Worm (Caenorhabditis elegans) whole organism, late embryonic: ENCODE measurements around the gene smg-8.

ENCODE experiments used
- C08G9.2 ChIP-seq: sonication (generic microtip); optimal IDR thresholded peaks from 2 replicates; lab custom pipeline; 2016; ENCODE audit warnings: mild to moderate bottlenecking, missing genetic modification characterization, moderate library complexity, missing compliant biosample characterization
- C38D4.7 ChIP-seq: fragments of 200-800 bp; sonication (Bioruptor generic); optimal IDR thresholded peaks from 2 replicates; lab custom pipeline; 2018; ENCODE audit warnings: mild to moderate bottlenecking, missing genetic modification characterization, moderate library complexity, missing compliant biosample characterization
- F13H6.1 ChIP-seq: sonication (generic microtip); optimal IDR thresholded peaks from 2 replicates; lab custom pipeline; 2016; ENCODE audit warnings: missing genetic modification characterization, missing compliant biosample characterization
- K09A11.1 ChIP-seq: sonication (generic microtip); optimal IDR thresholded peaks from 2 replicates; lab custom pipeline; 2017; ENCODE audit warnings: antibody characterized with exemption, mild to moderate bottlenecking, missing genetic modification characterization, missing compliant biosample characterization; ENCODE audit not compliant: insufficient read depth
- Y22D7AL.16 ChIP-seq: sonication (generic microtip); optimal IDR thresholded peaks from 2 replicates; lab custom pipeline; 2016; ENCODE audit warnings: missing genetic modification characterization, missing compliant biosample characterization
- ahr-1 ChIP-seq: sonication (generic microtip); optimal IDR thresholded peaks from 2 replicates; lab custom pipeline; 2016; ENCODE audit warnings: missing genetic modification characterization, missing compliant biosample characterization
- ama-1 ChIP-seq: fragments of 150-350 bp; optimal IDR thresholded peaks from 2 replicates; lab custom pipeline; 2014
- ceh-19 ChIP-seq: fragments of 200-800 bp; sonication (Bioruptor generic); optimal IDR thresholded peaks from 2 replicates; lab custom pipeline; 2018; ENCODE audit warnings: mild to moderate bottlenecking, missing genetic modification characterization, missing compliant biosample characterization
- ceh-30 ChIP-seq: fragments of 150-350 bp; optimal IDR thresholded peaks from 2 replicates; lab custom pipeline; 2014; ENCODE audit warnings: missing biosample characterization, missing genetic modification characterization
- ceh-48 ChIP-seq: sonication (generic microtip); optimal IDR thresholded peaks from 2 replicates; lab custom pipeline; 2016; ENCODE audit warnings: missing genetic modification characterization, inconsistent platforms, missing compliant biosample characterization
- ceh-9 ChIP-seq: sonication (generic microtip); optimal IDR thresholded peaks from 2 replicates; lab custom pipeline; 2016; ENCODE audit warnings: mild to moderate bottlenecking, missing genetic modification characterization, inconsistent platforms, missing compliant biosample characterization
- dmd-4 ChIP-seq: sonication (generic microtip); optimal IDR thresholded peaks from 2 replicates; lab custom pipeline; 2016; ENCODE audit warnings: borderline replicate concordance, missing genetic modification characterization, missing compliant biosample characterization
- dve-1 ChIP-seq: sonication (generic microtip); optimal IDR thresholded peaks from 2 replicates; lab custom pipeline; 2017; ENCODE audit warnings: antibody characterized with exemption, mild to moderate bottlenecking, missing genetic modification characterization, missing compliant biosample characterization
- elt-2 ChIP-seq: sonication (generic microtip); optimal IDR thresholded peaks from 2 replicates; lab custom pipeline; 2016; ENCODE audit warnings: missing genetic modification reagents, missing genetic modification characterization, missing compliant biosample characterization
- elt-4 ChIP-seq: sonication (generic microtip); optimal IDR thresholded peaks from 2 replicates; lab custom pipeline; 2016; ENCODE audit warnings: missing genetic modification characterization, missing compliant biosample characterization
- eyg-1 ChIP-seq: sonication (generic microtip); optimal IDR thresholded peaks from 2 replicates; lab custom pipeline; 2016; ENCODE audit warnings: missing genotype, missing genetic modification characterization, missing compliant biosample characterization
- fkh-10 ChIP-seq: fragments of 150-350 bp; optimal IDR thresholded peaks from 2 replicates; lab custom pipeline; 2014; ENCODE audit warnings: missing biosample characterization, missing genetic modification reagents, missing genetic modification characterization
- fkh-6 ChIP-seq: sonication (generic microtip); optimal IDR thresholded peaks from 2 replicates; lab custom pipeline; 2016; ENCODE audit warnings: missing genetic modification characterization, missing compliant biosample characterization
- hlh-15 ChIP-seq: sonication (generic microtip); optimal IDR thresholded peaks from 2 replicates; lab custom pipeline; 2016; ENCODE audit warnings: missing genetic modification characterization, missing compliant biosample characterization
- hlh-6 ChIP-seq: sonication (generic microtip); optimal IDR thresholded peaks from 2 replicates; lab custom pipeline; 2016; ENCODE audit warnings: missing genotype, missing genetic modification characterization, missing compliant biosample characterization
- nfya-1 ChIP-seq: sonication (generic microtip); optimal IDR thresholded peaks from 2 replicates; lab custom pipeline; 2017; ENCODE audit warnings: missing genetic modification characterization, mild to moderate bottlenecking, missing compliant biosample characterization, antibody characterized with exemption, moderate library complexity
- nhr-11 ChIP-seq: fragments of 150-350 bp; optimal IDR thresholded peaks from 2 replicates; lab custom pipeline; 2014; ENCODE audit warnings: missing biosample characterization, missing genetic modification characterization
- npax-4 ChIP-seq: sonication (generic microtip); optimal IDR thresholded peaks from 2 replicates; lab custom pipeline; 2016; ENCODE audit warnings: missing genetic modification characterization, missing compliant biosample characterization
- odd-2 ChIP-seq: sonication (generic microtip); optimal IDR thresholded peaks from 2 replicates; lab custom pipeline; 2017; ENCODE audit warnings: antibody characterized with exemption, mild to moderate bottlenecking, missing genetic modification characterization, missing compliant biosample characterization
- pax-1 ChIP-seq: fragments of 150-350 bp; optimal IDR thresholded peaks from 2 replicates; lab custom pipeline; 2014; ENCODE audit warnings: missing biosample characterization, missing genetic modification characterization
- pros-1 ChIP-seq: fragments of 150-350 bp; optimal IDR thresholded peaks from 2 replicates; lab custom pipeline; 2014; ENCODE audit warnings: missing biosample characterization, missing genetic modification reagents, missing genetic modification characterization
- sdc-2 ChIP-seq: sonication (generic microtip); optimal IDR thresholded peaks from 2 replicates; lab custom pipeline; 2016; ENCODE audit warnings: missing genotype, missing genetic modification characterization, missing compliant biosample characterization
- sox-2 ChIP-seq: fragments of 200-800 bp; sonication (Bioruptor generic); IDR thresholded peaks from 2 replicates; pipeline ENCODE4 v1.3.6; 2022; ENCODE audit warnings: missing genetic modification reagents, missing genetic modification characterization, missing compliant biosample characterization
- sox-4 ChIP-seq: sonication (generic microtip); optimal IDR thresholded peaks from 2 replicates; lab custom pipeline; 2017; ENCODE audit warnings: mild to moderate bottlenecking, missing genetic modification characterization, inconsistent platforms, missing compliant biosample characterization
- ttx-3 ChIP-seq: sonication (generic microtip); optimal IDR thresholded peaks from 2 replicates; lab custom pipeline; 2016; ENCODE audit warnings: missing genetic modification reagents, missing genetic modification characterization, missing compliant biosample characterization
- unc-3 ChIP-seq, 2 experiments: fragments of 200-800 bp in 1 of 2; sonication (Bioruptor generic) in 1 of 2; sonication (generic microtip) in 1 of 2; conservative IDR thresholded peaks in 1 of 2; optimal IDR thresholded peaks in 1 of 2; 2 replicates each; pipeline versions ENCODE4 v1.3.6 to Lab custom; 2016 to 2022; ENCODE audit warnings: missing compliant biosample characterization in 2 of 2, missing genetic modification characterization in 2 of 2, missing genetic modification reagents in 1 of 2
- unc-42 ChIP-seq: sonication (generic microtip); optimal IDR thresholded peaks from 2 replicates; lab custom pipeline; 2016; ENCODE audit warnings: missing genotype, missing genetic modification characterization, missing compliant biosample characterization
- unc-86 ChIP-seq: sonication (generic microtip); optimal IDR thresholded peaks from 2 replicates; lab custom pipeline; 2016; ENCODE audit warnings: missing genetic modification characterization, missing compliant biosample characterization
- zip-5 ChIP-seq: sonication (generic microtip); optimal IDR thresholded peaks from 2 replicates; lab custom pipeline; 2016; ENCODE audit warnings: missing genetic modification characterization, missing compliant biosample characterization

smg-8 gene

DNA sequence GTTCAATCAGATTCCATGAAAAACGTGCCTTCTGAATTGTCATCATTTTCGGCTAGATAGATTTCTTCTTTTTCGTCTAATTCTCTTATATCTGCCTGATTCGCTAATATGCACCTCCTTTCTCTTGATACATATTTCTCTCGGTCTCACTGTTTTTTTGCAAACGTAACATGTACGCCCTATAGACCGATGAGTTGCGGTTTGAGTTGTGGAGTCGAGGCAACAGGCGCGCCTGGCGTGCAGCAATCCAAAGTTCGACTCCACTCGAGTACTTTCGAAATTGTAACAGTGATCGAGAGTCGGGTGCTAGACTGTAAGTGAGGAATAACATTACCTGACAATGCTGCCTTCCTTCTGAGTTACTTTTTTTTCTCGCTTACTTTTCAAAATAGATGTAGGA, 55.6 kb downstream of the smg-8 start (continued):
- TF ChIP-seq odd-2 (peak; percentile 58), pax-1 (tag; lab: Kevin White, UChicago) (no peak), pros-1 (tag; lab: Kevin White, UChicago) (peak; percentile 15), ahr-1 (peak; percentile 74), hlh-6 (peak; percentile 91), elt-4 (no peak), F13H6.1 (tag; lab: Kevin White, UChicago) (peak; percentile 73), unc-86 (tag; lab: Kevin White, UChicago) (peak; percentile 72), sox-4 (tag; lab: Kevin White, UChicago) (peak; percentile 80), K09A11.1 (peak; percentile 89), ceh-48 (tag; lab: Kevin White, UChicago) (peak; percentile 77), npax-4 (tag; lab: Kevin White, UChicago) (peak; percentile 69), fkh-6 (tag; lab: Kevin White, UChicago) (peak; percentile 85), fkh-10 (GFP tag; lab: Kevin White, UChicago) (no peak), ceh-19 (GFP tag; lab: Kevin White, UChicago) (peak; percentile 82), unc-42 (tag; lab: Kevin White, UChicago) (peak; percentile 10), sox-2 (GFP tag; lab: Robert Waterston, UW) (peak; percentile 79), Y22D7AL.16 (peak; percentile 71), zip-5 (tag; lab: Kevin White, UChicago) (peak; percentile 68), sdc-2 (tag; lab: Kevin White, UChicago) (peak; percentile 81), nfya-1 (tag; lab: Kevin White, UChicago) (peak; percentile 77), unc-3 (GFP tag; conservative IDR thresholded peaks at IDR 0.05; lab: Robert Waterston, UW) (peak; percentile 78), unc-3 (tag; optimal IDR thresholded peaks at IDR 0.05; lab: Kevin White, UChicago) (peak; percentile 80), elt-2 (tag; lab: Kevin White, UChicago) (peak; percentile 93), ttx-3 (tag; lab: Kevin White, UChicago) (peak; percentile 80), nhr-11 (tag; lab: Kevin White, UChicago) (no peak), eyg-1 (tag; lab: Kevin White, UChicago) (peak; percentile 83), C08G9.2 (tag; lab: Kevin White, UChicago) (peak; percentile 83), ama-1 (lab: Kevin White, UChicago) (no peak), C38D4.7 (GFP tag; lab: Kevin White, UChicago) (peak; percentile 82), ceh-30 (peak; percentile 73), dve-1 (peak; percentile 88), hlh-15 (peak; percentile 71), dmd-4 (tag; lab: Kevin White, UChicago) (peak; percentile 75), ceh-9 (tag; lab: Kevin White, UChicago) (peak; percentile 43)
